Worm (Caenorhabditis elegans): Measurements from ENCODE around the gene txt-6.

Gene txt-6

DNA sequence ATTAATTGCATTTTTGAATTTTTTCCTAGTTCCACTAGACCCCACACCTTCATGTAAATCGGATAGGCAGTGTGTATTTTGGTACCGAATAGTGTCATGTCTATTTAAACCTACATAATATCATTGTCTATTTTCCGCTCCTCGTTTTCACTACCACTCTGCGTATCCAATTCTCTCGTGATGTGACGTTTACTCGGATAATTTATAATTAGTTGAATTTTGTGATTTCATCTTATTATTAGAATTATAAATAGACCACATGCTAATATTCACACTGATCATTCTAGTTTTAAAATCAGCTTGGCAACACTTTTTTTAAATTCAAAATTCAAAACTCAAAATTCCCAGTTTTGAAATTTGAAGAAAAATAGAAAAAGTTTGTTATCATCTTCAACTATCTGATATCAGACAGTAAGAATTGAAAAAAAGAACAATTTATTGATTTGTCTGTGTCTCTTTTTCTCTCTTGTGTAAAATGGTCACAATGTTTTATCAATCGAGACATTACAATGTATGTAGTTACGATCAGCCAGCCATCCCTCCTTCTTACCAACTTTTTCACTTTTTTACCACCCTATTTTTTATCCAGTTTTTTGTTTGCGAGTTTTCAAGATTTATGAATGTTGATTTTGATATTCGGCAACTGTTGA, 33.9 kb upstream of the txt-6 start:
- TF ChIP-seq nhr-25 (tag; optimal IDR thresholded peaks at IDR 0.05) (peak; percentile 23), ama-1 (optimal IDR thresholded peaks at IDR 0.05) (no peak), fos-1 (tag; optimal IDR thresholded peaks at IDR 0.05) (peak; percentile 52), F13H6.1 (tag; optimal IDR thresholded peaks at IDR 0.05) (no peak), snpc-4 (tag; optimal IDR thresholded peaks at IDR 0.05) (no peak), crh-2 (tag; optimal IDR thresholded peaks at IDR 0.05) (no peak)

DNA sequence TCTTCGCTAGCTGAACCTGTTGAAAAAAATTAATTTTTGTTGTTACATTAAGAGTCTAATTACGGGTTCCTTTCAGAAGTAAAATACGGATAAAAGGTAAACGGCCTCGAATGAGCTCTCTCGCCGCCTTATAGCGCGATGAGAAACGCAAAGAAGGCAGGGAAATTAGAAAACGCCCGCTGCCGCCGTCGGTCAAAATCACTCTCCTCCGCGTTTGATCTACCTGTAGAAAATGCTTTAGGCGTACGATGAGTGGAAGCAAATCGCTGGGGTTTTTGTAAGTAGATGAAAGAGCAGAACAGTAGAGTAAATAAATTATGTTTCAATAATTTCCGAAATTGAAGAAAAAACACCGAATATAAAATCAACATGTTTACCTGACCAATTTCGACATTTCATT, 30.4 kb upstream of the txt-6 start:
- TF ChIP-seq sem-4 (tag; optimal IDR thresholded peaks at IDR 0.05) (no peak), ceh-16 (tag; optimal IDR thresholded peaks at IDR 0.05) (no peak), egl-27 (tag; optimal IDR thresholded peaks at IDR 0.05) (no peak), elt-3 (tag; optimal IDR thresholded peaks at IDR 0.05) (no peak), ZK546.5 (tag; optimal IDR thresholded peaks at IDR 0.05) (no peak), lsy-2 (tag; optimal IDR thresholded peaks at IDR 0.05) (no peak), nhr-11 (tag; optimal IDR thresholded peaks at IDR 0.05) (no peak), unc-62 (GFP tag; optimal IDR thresholded peaks at IDR 0.05) (no peak), crh-2 (tag; optimal IDR thresholded peaks at IDR 0.05) (no peak), zag-1 (tag; optimal IDR thresholded peaks at IDR 0.05) (no peak), blmp-1 (tag; optimal IDR thresholded peaks at IDR 0.05; ENCODE audit: insufficient read depth) (no peak), lin-13 (GFP tag; optimal IDR thresholded peaks at IDR 0.05) (no peak), nhr-10 (tag; optimal IDR thresholded peaks at IDR 0.05) (no peak), ztf-4 (tag; optimal IDR thresholded peaks at IDR 0.05) (no peak), gmeb-1 (tag; optimal IDR thresholded peaks at IDR 0.05) (no peak)

DNA sequence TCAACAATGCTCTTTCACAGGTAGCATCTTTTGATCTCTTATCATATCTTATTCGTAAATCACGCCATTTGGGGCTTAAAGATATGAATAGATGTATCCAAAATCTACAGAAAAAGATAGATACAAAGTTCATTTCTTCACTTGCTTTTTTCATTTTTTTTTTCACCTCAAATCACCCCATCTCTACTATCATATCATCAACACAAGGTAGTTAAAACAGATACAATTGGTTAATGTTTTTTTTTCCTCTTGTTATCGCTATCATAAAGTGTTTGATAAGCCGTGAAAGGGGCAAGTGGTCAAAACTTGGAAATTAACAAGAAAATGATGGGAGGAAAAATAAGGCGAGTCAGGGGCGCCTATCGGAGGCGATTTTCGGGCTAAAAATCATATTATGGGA, 23.5 kb upstream of the txt-6 start:
- TF ChIP-seq fos-1 (tag; optimal IDR thresholded peaks at IDR 0.05) (peak; percentile 64), egl-27 (tag; optimal IDR thresholded peaks at IDR 0.05) (no peak), dmd-4 (tag; optimal IDR thresholded peaks at IDR 0.05) (no peak)

DNA sequence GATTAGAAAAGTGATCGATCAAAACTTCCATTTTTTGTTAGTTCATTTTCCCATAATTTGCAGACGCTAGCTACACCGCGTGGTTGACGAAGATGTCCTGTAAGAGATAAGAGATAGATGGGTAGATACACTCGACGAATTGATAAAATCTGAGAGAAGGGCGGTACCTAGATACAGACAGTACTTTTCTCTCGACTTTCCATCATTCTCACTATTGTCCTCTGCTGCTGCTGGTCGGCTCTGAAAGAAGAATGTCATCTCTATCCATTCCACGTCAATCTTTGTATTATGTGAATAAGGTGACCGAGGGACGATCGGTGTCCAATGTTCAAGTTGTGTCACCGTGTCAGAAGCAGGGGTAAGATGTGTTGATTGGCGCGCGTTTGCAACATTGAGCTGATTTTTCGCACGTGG, 21.8 kb upstream of the txt-6 start, which contains the start of gene pmt-2:
pmt-2 (plus strand) TSS at position 64 of the 414 bp plus-strand sequence.
- no peak for TF ChIP-seq nhr-10 (tag; optimal IDR thresholded peaks at IDR 0.05)
- no peak for TF ChIP-seq alr-1 (tag; optimal IDR thresholded peaks at IDR 0.05)
- TF ChIP-seq unc-39 (tag; optimal IDR thresholded peaks at IDR 0.05), result no peak
- TF ChIP-seq aly-2 (tag; optimal IDR thresholded peaks at IDR 0.05), result no peak
- TF ChIP-seq lin-39 (tag; optimal IDR thresholded peaks at IDR 0.05), result no peak
- no peak for TF ChIP-seq lsy-2 (tag; optimal IDR thresholded peaks at IDR 0.05)
- TF ChIP-seq nhr-12 (tag; optimal IDR thresholded peaks at IDR 0.05), result no peak
- TF ChIP-seq elt-1 (tag; optimal IDR thresholded peaks at IDR 0.05), result peak; percentile 70
- TF ChIP-seq sma-3 (GFP tag; optimal IDR thresholded peaks at IDR 0.05), result peak; percentile 64
- TF ChIP-seq nhr-25 (tag; optimal IDR thresholded peaks at IDR 0.05), result peak; percentile 59
- TF ChIP-seq skn-1 (tag; optimal IDR thresholded peaks at IDR 0.05), result no peak
- no peak for TF ChIP-seq dmd-4 (tag; optimal IDR thresholded peaks at IDR 0.05)
- no peak for TF ChIP-seq mdl-1 (tag; optimal IDR thresholded peaks at IDR 0.05)
- peak; percentile 28 for TF ChIP-seq nhr-21 (tag; optimal IDR thresholded peaks at IDR 0.05)
- TF ChIP-seq peb-1 (tag; optimal IDR thresholded peaks at IDR 0.05), result no peak
- TF ChIP-seq nhr-11 (tag; optimal IDR thresholded peaks at IDR 0.05), result no peak
- no peak for TF ChIP-seq sem-4 (tag; optimal IDR thresholded peaks at IDR 0.05)
- no peak for TF ChIP-seq ztf-4 (tag; optimal IDR thresholded peaks at IDR 0.05)
- peak; percentile 78 for TF ChIP-seq blmp-1 (tag; optimal IDR thresholded peaks at IDR 0.05; ENCODE audit: insufficient read depth)
- peak; percentile 18 for TF ChIP-seq nhr-129 (tag; optimal IDR thresholded peaks at IDR 0.05)
- TF ChIP-seq zag-1 (tag; optimal IDR thresholded peaks at IDR 0.05), result no peak
- no peak for TF ChIP-seq R02D3.7 (tag; optimal IDR thresholded peaks at IDR 0.05)
- peak; percentile 61 for TF ChIP-seq nhr-23 (tag; optimal IDR thresholded peaks at IDR 0.05)
- no peak for TF ChIP-seq C34F6.9 (tag; optimal IDR thresholded peaks at IDR 0.05)
- no peak for TF ChIP-seq nhr-237 (tag; optimal IDR thresholded peaks at IDR 0.05)
- TF ChIP-seq lin-11 (tag; optimal IDR thresholded peaks at IDR 0.05), result no peak
- TF ChIP-seq egl-27 (tag; optimal IDR thresholded peaks at IDR 0.05), result peak; percentile 45
- no peak for TF ChIP-seq nhr-6 (tag; optimal IDR thresholded peaks at IDR 0.05)
- TF ChIP-seq unc-62 (GFP tag; optimal IDR thresholded peaks at IDR 0.05), result no peak
- TF ChIP-seq mab-5 (tag; optimal IDR thresholded peaks at IDR 0.05), result no peak
- no peak for TF ChIP-seq ama-1 (optimal IDR thresholded peaks at IDR 0.05)
- peak; percentile 36 for TF ChIP-seq fos-1 (tag; optimal IDR thresholded peaks at IDR 0.05)
- peak; percentile 44 for TF ChIP-seq crh-2 (tag; optimal IDR thresholded peaks at IDR 0.05)
- peak; percentile 92 for TF ChIP-seq ceh-16 (tag; optimal IDR thresholded peaks at IDR 0.05)
- no peak for TF ChIP-seq lin-13 (GFP tag; optimal IDR thresholded peaks at IDR 0.05)
- TF ChIP-seq ztf-11 (tag; optimal IDR thresholded peaks at IDR 0.05), result no peak

Data from whole organism, L2 larva.